Fruit fly (Drosophila melanogaster) whole organism, wandering third instar larva: ENCODE results near the gene CG44158.

Experiments used
- Abd-B ChIP-seq: fragments of >200 bp; optimal IDR thresholded peaks from 2 replicates; lab custom pipeline; 2017; ENCODE audit warnings: missing biosample characterization, missing genetic modification characterization
- CG9705 ChIP-seq: fragments of 200-800 bp; sonication (Bioruptor generic); optimal IDR thresholded peaks from 2 replicates; lab custom pipeline; 2018; ENCODE audit warnings: missing biosample characterization, mild to moderate bottlenecking, missing genetic modification characterization
- Dfd ChIP-seq: fragments of >200 bp; optimal IDR thresholded peaks from 2 replicates; lab custom pipeline; 2017; ENCODE audit warnings: missing biosample characterization, missing genetic modification characterization
- Dif ChIP-seq: fragments of 200-275, 200-300 bp; sonication (Bioruptor generic); optimal IDR thresholded peaks from 2 replicates; lab custom pipeline; 2018; ENCODE audit warnings: missing biosample characterization, missing genetic modification characterization; ENCODE audit not compliant: partially characterized antibody
- GATAd ChIP-seq: sonication (Bioruptor generic); optimal IDR thresholded peaks from 2 replicates; lab custom pipeline; 2016; ENCODE audit warnings: missing biosample characterization, missing genetic modification characterization
- HLH106 ChIP-seq: fragments of 200-800 bp; optimal IDR thresholded peaks from 3 replicates; lab custom pipeline; 2019; ENCODE audit warnings: missing biosample characterization, mild to moderate bottlenecking, missing genetic modification characterization, moderate library complexity
- Hr78 ChIP-seq: fragments of >200 bp; optimal IDR thresholded peaks from 2 replicates; lab custom pipeline; 2017; ENCODE audit warnings: missing biosample characterization, missing genetic modification characterization
- Hr83 ChIP-seq: fragments of 200-300 bp; sonication (Bioruptor generic); optimal IDR thresholded peaks from 2 replicates; lab custom pipeline; 2016; ENCODE audit warnings: missing biosample characterization, mild to moderate bottlenecking, missing genetic modification characterization, moderate library complexity; ENCODE audit not compliant: poor library complexity, severe bottlenecking
- Jra ChIP-seq: sonication (Bioruptor generic); optimal IDR thresholded peaks from 2 replicates; lab custom pipeline; 2016; ENCODE audit warnings: missing biosample characterization, missing genetic modification characterization
- Mio ChIP-seq: sonication (Bioruptor generic); optimal IDR thresholded peaks from 2 replicates; lab custom pipeline; 2016; ENCODE audit warnings: missing biosample characterization, missing genetic modification characterization
- Myc ChIP-seq: fragments of >200 bp; optimal IDR thresholded peaks from 2 replicates; lab custom pipeline; 2017
- N ChIP-seq: fragments of >200 bp; optimal IDR thresholded peaks from 2 replicates; lab custom pipeline; 2018; ENCODE audit warnings: missing biosample characterization, missing external identifiers, missing genetic modification characterization
- OdsH ChIP-seq: fragments of 200-800 bp; sonication (Bioruptor generic); optimal IDR thresholded peaks from 2 replicates; lab custom pipeline; 2016; ENCODE audit warnings: missing biosample characterization, mild to moderate bottlenecking, missing genetic modification characterization
- Rel ChIP-seq, 2 experiments: fragments of 200-800 bp; sonication (Bioruptor generic) in 1 of 2; optimal IDR thresholded peaks; 2 replicates in 1 of 2; 3 replicates in 1 of 2; lab custom pipeline; 2016 to 2019; ENCODE audit warnings: mild to moderate bottlenecking in 2 of 2, missing biosample characterization in 2 of 2, missing genetic modification characterization in 2 of 2, moderate library complexity in 1 of 2
- Sp1 ChIP-seq: fragments of 200-800 bp; sonication (Bioruptor generic); optimal IDR thresholded peaks from 3 replicates; lab custom pipeline; 2019; ENCODE audit warnings: missing biosample characterization, mild to moderate bottlenecking, missing genetic modification characterization, moderate library complexity
- br ChIP-seq: fragments of 200-800 bp; sonication (Bioruptor generic); optimal IDR thresholded peaks from 2 replicates; lab custom pipeline; 2016; ENCODE audit warnings: missing biosample characterization, missing genetic modification characterization
- brk ChIP-seq: fragments of 200-800 bp; sonication (Bioruptor generic); optimal IDR thresholded peaks from 2 replicates; lab custom pipeline; 2016; ENCODE audit warnings: missing biosample characterization, mild to moderate bottlenecking, missing genetic modification characterization
- dl ChIP-seq, 2 experiments: fragments of 175-275, 200-275 bp in 1 of 2; fragments of 200-275 bp in 1 of 2; sonication (Bioruptor generic); optimal IDR thresholded peaks; lab custom pipeline; 2018; ENCODE audit warnings: mild to moderate bottlenecking in 2 of 2, missing biosample characterization in 2 of 2, missing genetic modification characterization in 2 of 2, moderate library complexity in 2 of 2; ENCODE audit not compliant: partially characterized antibody in 2 of 2, insufficient read depth in 1 of 2
- dmrt93B ChIP-seq: fragments of 200-800 bp; sonication (Bioruptor generic); optimal IDR thresholded peaks from 2 replicates; lab custom pipeline; 2018; ENCODE audit warnings: missing biosample characterization, mild to moderate bottlenecking, missing genetic modification characterization
- dsf ChIP-seq: sonication (Bioruptor generic); optimal IDR thresholded peaks from 2 replicates; lab custom pipeline; 2016; ENCODE audit warnings: missing biosample characterization, missing genetic modification characterization, borderline replicate concordance
- ey ChIP-seq: fragments of 200-800 bp; sonication (Bioruptor generic); optimal IDR thresholded peaks from 2 replicates; lab custom pipeline; 2016; ENCODE audit warnings: missing biosample characterization, missing genetic modification characterization
- foxo ChIP-seq, 2 experiments: fragments of 200-800 bp; sonication (Bioruptor generic); optimal IDR thresholded peaks; 2 replicates in 1 of 2; 3 replicates in 1 of 2; lab custom pipeline; 2016 to 2017; ENCODE audit warnings: missing biosample characterization in 2 of 2, missing genetic modification characterization in 2 of 2
- fru ChIP-seq: fragments of 200-800 bp; sonication (Bioruptor generic); optimal IDR thresholded peaks from 3 replicates; lab custom pipeline; 2016; ENCODE audit warnings: missing biosample characterization, mild to moderate bottlenecking, missing genetic modification characterization
- h ChIP-seq: fragments of 200-800 bp; sonication (Bioruptor generic); optimal IDR thresholded peaks from 3 replicates; lab custom pipeline; 2016; ENCODE audit warnings: missing biosample characterization, mild to moderate bottlenecking, missing genetic modification characterization
- lola ChIP-seq: fragments of >200 bp; optimal IDR thresholded peaks from 2 replicates; lab custom pipeline; 2017; ENCODE audit warnings: missing biosample characterization, missing genetic modification characterization
- pan ChIP-seq: fragments of >200 bp; optimal IDR thresholded peaks from 2 replicates; lab custom pipeline; 2017
- psq ChIP-seq: fragments of 200-800 bp; sonication (Bioruptor generic); optimal IDR thresholded peaks from 3 replicates; lab custom pipeline; 2017; ENCODE audit warnings: missing biosample characterization, mild to moderate bottlenecking, missing genetic modification characterization, moderate library complexity
- sage ChIP-seq: fragments of 200-800 bp; sonication (Bioruptor generic); optimal IDR thresholded peaks from 2 replicates; lab custom pipeline; 2016; ENCODE audit warnings: missing biosample characterization, mild to moderate bottlenecking, missing genetic modification characterization
- sv ChIP-seq: fragments of 200-800 bp; sonication (Bioruptor generic); optimal IDR thresholded peaks from 3 replicates; lab custom pipeline; 2016; ENCODE audit warnings: missing biosample characterization, missing genetic modification characterization
- tai ChIP-seq: sonication (Bioruptor generic); optimal IDR thresholded peaks from 2 replicates; lab custom pipeline; 2016; ENCODE audit warnings: missing biosample characterization, missing genetic modification characterization
- woc ChIP-seq: sonication (Bioruptor generic); optimal IDR thresholded peaks from 2 replicates; lab custom pipeline; 2016; ENCODE audit warnings: missing biosample characterization, mild to moderate bottlenecking, missing genetic modification characterization

The CG44158 gene

DNA sequence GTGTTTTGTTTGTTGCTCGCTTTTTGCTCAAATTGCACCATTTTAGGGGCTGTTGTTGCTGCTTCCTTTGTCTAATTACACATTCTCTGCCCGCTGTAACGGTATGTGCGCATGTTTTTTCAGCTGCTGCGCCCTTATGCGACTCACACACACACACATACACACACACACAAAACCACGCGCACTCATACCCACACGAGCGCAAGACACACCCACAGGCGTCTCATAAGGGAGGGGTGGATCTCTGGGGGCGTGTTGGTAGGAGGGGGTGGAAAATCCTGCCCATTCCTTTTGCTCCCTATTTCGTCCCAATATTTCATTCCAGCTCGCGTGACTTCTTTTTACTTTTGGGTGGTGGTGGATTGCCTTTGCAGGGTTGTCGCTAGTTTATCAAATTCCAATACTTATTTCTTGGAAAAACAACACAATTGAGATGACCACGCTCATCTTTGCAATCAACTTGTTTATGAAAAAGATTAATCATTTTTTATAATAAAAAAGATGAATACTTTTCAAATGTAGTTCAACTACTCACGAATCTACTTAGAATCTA is 36.5 kb downstream of the CG44158 start:
- TF ChIP-seq tai (GFP tag; lab: Kevin White, UChicago) (no peak), Mio (no peak), sage (GFP tag; lab: Kevin White, UChicago) (no peak), pan (lab: Kevin White, UChicago) (no peak), foxo (GFP tag; optimal IDR thresholded peaks at IDR 0.05; lab: Kevin White, UChicago) (no peak), Dfd (GFP tag; lab: Kevin White, UChicago) (no peak), CG9705 (GFP tag; lab: Kevin White, UChicago) (no peak), Myc (lab: Kevin White, UChicago) (no peak), GATAd (no peak), woc (GFP tag; lab: Kevin White, UChicago) (no peak), Sp1 (GFP tag; lab: Kevin White, UChicago) (no peak)

DNA sequence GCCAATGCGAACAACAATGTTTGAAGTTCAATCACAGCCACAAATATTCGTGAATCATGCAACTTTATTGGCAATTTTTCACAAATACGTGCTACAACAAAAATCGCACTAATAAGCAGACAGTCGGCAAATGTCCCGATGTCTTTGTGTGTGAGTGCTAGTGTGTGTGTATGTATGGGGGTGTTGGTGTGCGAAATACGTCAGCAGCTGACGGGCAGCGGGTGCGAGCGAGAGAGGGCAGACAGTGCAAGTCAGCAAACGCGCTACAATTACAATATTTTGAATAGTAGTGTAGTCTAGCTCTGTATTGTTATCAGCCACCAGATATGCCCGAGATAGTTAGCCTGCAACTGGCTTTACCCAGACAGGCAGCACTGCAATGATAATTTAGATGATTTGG is 37.5 kb downstream of the CG44158 start:
- TF ChIP-seq HLH106 (tag; lab: Kevin White, UChicago) (no peak), dsf (GFP tag; lab: Kevin White, UChicago) (no peak), dmrt93B (GFP tag; lab: Kevin White, UChicago) (no peak), Rel (GFP tag; optimal IDR thresholded peaks at IDR 0.05; lab: Kevin White, UChicago) (no peak), Rel (tag; optimal IDR thresholded peaks at IDR 0.05; lab: Kevin White, UChicago) (peak; percentile 14), fru (GFP tag; lab: Kevin White, UChicago) (no peak), tai (GFP tag; lab: Kevin White, UChicago) (no peak), Abd-B (GFP tag; lab: Kevin White, UChicago) (no peak)

- no peak for TF ChIP-seq Rel (GFP tag; optimal IDR thresholded peaks at IDR 0.05; lab: Kevin White, UChicago)
- TF ChIP-seq Rel (tag; optimal IDR thresholded peaks at IDR 0.05; lab: Kevin White, UChicago): peak; percentile 10
- TF ChIP-seq Dif (GFP tag; lab: Kevin White, UChicago): peak; percentile 69
- peak; percentile 69 for TF ChIP-seq N (GFP tag; lab: Kevin White, UChicago)
- TF ChIP-seq OdsH: no peak
- no peak for TF ChIP-seq woc (GFP tag; lab: Kevin White, UChicago)
- peak in 1 of 2 experiments; percentile 41 for TF ChIP-seq dl (GFP tag; optimal IDR thresholded peaks at IDR 0.05; lab: Kevin White, UChicago; ENCODE audit: insufficient read depth in 1 of 2, partially characterized antibody in 2 of 2)
- TF ChIP-seq psq (GFP tag; lab: Kevin White, UChicago): peak; percentile 22
- peak; percentile 16 for TF ChIP-seq Hr83 (GFP tag; lab: Kevin White, UChicago)
Measured at dm6 chr3R:18249268-18249667, 40.7 kb downstream of the CG44158 start.

DNA sequence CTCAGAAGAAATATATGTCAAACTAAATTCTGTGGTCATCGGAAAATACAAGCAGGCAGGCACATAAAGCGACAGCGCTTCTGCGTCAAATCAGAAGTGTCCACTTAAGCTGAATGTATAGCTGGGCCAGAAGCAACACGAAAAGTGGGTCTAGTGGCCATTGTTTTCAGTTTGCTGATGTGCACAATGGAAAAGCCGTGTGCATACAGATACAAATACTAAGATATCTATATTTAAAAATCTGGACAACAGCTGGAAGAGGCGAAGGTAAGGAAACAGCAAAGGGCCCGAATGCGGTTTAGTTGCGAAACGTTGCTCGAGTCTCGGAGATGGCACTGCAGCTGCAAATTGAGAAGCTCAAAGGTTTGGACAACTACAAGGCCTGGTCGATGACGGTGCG is 42.2 kb downstream of the CG44158 start, which contains the start of gene CG18598:
Gene CG18598 (plus strand): TSS at position 301 of the 400 bp plus-strand sequence.
- TF ChIP-seq dl (GFP tag; optimal IDR thresholded peaks at IDR 0.05; lab: Kevin White, UChicago; ENCODE audit: insufficient read depth in 1 of 2, partially characterized antibody in 2 of 2): no peak
- no peak for TF ChIP-seq foxo (GFP tag; optimal IDR thresholded peaks at IDR 0.05; lab: Kevin White, UChicago)
- TF ChIP-seq sage (GFP tag; lab: Kevin White, UChicago): no peak
- TF ChIP-seq Hr78: no peak
- no peak for TF ChIP-seq Hr83 (GFP tag; lab: Kevin White, UChicago)
- no peak for TF ChIP-seq dsf (GFP tag; lab: Kevin White, UChicago)
- no peak for TF ChIP-seq brk

DNA sequence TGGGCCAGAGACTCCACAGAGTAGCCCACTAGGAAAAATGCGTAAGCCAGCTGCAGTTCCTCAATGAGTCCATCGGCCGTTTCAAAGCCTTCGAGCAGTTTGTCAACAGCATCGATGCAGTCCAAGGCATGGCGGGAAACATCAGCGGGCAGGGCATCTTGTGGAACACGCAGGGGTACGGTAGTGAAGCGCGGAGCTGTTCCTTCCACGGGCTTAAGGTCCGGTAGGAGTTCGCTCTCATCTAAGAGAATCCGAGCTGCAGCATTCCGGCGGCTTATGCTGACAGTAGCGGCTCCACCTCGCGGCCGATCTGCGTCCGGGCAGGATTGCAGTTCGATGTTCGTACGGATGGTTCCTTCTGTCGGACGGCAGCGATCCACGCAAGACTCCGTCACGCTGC is 43.3 kb downstream of the CG44158 start:
- no peak for TF ChIP-seq Abd-B (GFP tag; lab: Kevin White, UChicago)
- TF ChIP-seq br (GFP tag; lab: Kevin White, UChicago): no peak
- no peak for TF ChIP-seq sv (GFP tag; lab: Kevin White, UChicago)
- TF ChIP-seq brk: no peak
- TF ChIP-seq Hr83 (GFP tag; lab: Kevin White, UChicago): no peak
- no peak for TF ChIP-seq fru (GFP tag; lab: Kevin White, UChicago)
- no peak for TF ChIP-seq Hr78
- no peak for TF ChIP-seq lola
- TF ChIP-seq ey (GFP tag; lab: Kevin White, UChicago): no peak
- no peak for TF ChIP-seq Jra
- no peak for TF ChIP-seq h (GFP tag; lab: Kevin White, UChicago)
